Worm (Caenorhabditis elegans) whole organism, L2 larva: ENCODE measurements around the gene pyc-1.

Experiments
- elt-1 ChIP-seq: fragments of 150-350 bp; optimal IDR thresholded peaks from 2 replicates; lab custom pipeline; 2014; ENCODE audit warnings: missing biosample characterization, missing genetic modification characterization
- lin-39 ChIP-seq: fragments of 150-350 bp; optimal IDR thresholded peaks from 2 replicates; lab custom pipeline; 2014; ENCODE audit warnings: missing biosample characterization, missing genetic modification reagents, missing genetic modification characterization
- mdl-1 ChIP-seq, 2 experiments: fragments of 150-350 bp in 1 of 2; sonication (generic microtip) in 1 of 2; optimal IDR thresholded peaks; 2 replicates each; lab custom pipeline; 2017; ENCODE audit warnings: missing biosample characterization in 2 of 2, missing genetic modification characterization in 2 of 2
- unc-62 ChIP-seq: fragments of 150-350 bp; optimal IDR thresholded peaks from 2 replicates; lab custom pipeline; 2014; ENCODE audit warnings: missing biosample characterization, missing genetic modification reagents, missing genetic modification characterization
- zag-1 ChIP-seq: fragments of 150-350 bp; optimal IDR thresholded peaks from 2 replicates; lab custom pipeline; 2014; ENCODE audit warnings: missing biosample characterization, missing genetic modification characterization
- ztf-11 ChIP-seq: sonication (generic microtip); optimal IDR thresholded peaks from 2 replicates; lab custom pipeline; 2017; ENCODE audit warnings: missing biosample characterization, missing genetic modification characterization

DNA sequence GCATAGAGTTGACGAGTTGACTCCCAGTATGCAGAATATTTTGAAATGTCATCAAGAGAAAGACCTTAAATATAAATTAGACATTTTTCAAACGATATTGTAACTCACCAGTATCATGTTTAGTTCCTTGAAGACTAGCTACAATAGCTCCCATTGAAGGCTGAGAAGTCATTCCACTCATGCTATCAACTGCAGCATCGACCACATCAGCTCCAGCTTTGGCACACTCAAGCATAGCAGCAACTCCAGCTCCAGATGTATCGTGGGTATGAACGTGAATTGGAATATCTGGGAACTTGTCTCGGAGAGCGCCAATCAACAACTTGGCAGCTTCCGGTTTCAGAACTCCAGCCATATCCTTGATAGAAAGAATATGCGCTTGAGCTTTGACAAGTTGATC is 2.9 kb downstream of the pyc-1 start:
- TF ChIP-seq zag-1 (tag; lab: Kevin White, UChicago) (no peak), mdl-1 (tag; optimal IDR thresholded peaks at IDR 0.05; lab: Kevin White, UChicago) (no peak), unc-62 (GFP tag; lab: Kevin White, UChicago) (no peak), lin-39 (no peak), ztf-11 (no peak), elt-1 (no peak)
